Worm (Caenorhabditis elegans): ENCODE results near the gene T25E12.6.

DNA sequence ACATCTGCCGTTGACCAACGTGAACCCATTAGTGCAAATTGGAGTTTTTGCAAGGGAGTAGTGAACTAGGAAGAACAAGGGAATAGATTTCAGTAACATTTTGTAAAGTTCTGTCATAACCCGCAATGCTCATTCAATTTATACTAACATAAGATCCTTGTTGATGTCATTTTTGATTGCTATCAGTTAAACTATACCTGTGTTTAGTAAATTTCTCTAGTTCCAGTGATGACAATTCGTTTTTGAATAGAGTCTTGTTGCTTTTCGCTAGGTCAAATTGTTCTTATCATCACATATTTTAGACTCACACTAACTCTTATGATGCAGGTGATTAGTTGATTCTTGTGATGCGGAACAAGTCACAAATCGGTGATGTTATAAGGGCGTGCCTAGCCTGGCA lies 35.7 kb upstream of the T25E12.6 start, which contains the start of gene clec-9:
- TF ChIP-seq him-1 (tag; optimal IDR thresholded peaks at IDR 0.05): no peak
- TF ChIP-seq dao-5 (tag; optimal IDR thresholded peaks at IDR 0.05): no peak
- no peak for TF ChIP-seq W03F9.2 (tag; optimal IDR thresholded peaks at IDR 0.05)
